Worm (Caenorhabditis elegans): ENCODE measurements around the gene cyp-33C8.

- TF ChIP-seq him-1 (tag; optimal IDR thresholded peaks at IDR 0.05) (no peak), dao-5 (tag; optimal IDR thresholded peaks at IDR 0.05) (no peak), W03F9.2 (tag; optimal IDR thresholded peaks at IDR 0.05) (no peak)
These were observed 43.9 kb upstream of the cyp-33C8 start, which contains the start of gene nhr-185 for ce11 chrV:3847268-3847667.
